Worm (Caenorhabditis elegans): Measurements from ENCODE around the gene coh-4.
A peak's percentile ranks its signal among the peaks of the same experiment; 100 is the strongest.

coh-4 gene

ce11 chrV:4143034-4143433 lies 32.4 kb downstream of the coh-4 start:
- TF ChIP-seq dao-5 (tag; optimal IDR thresholded peaks at IDR 0.05) (no peak), W03F9.2 (tag; optimal IDR thresholded peaks at IDR 0.05) (peak; percentile 66)

- TF ChIP-seq him-1 (tag; optimal IDR thresholded peaks at IDR 0.05) (no peak), dao-5 (tag; optimal IDR thresholded peaks at IDR 0.05) (no peak), W03F9.2 (tag; optimal IDR thresholded peaks at IDR 0.05) (no peak)
Observed at ce11 chrV:4138688-4139087, 36.8 kb downstream of the coh-4 start, which contains the start of gene lgc-29. Gene lgc-29, plus strand, starts transcription at chrV:4138988.

- TF ChIP-seq W03F9.2 (tag; optimal IDR thresholded peaks at IDR 0.05) = no peak
- no peak for TF ChIP-seq him-1 (tag; optimal IDR thresholded peaks at IDR 0.05)
- no peak for TF ChIP-seq dao-5 (tag; optimal IDR thresholded peaks at IDR 0.05)
Observed at ce11 chrV:4134728-4135127, 40.7 kb downstream of the coh-4 start, which contains the start of gene lgc-1. Gene lgc-1, plus strand, starts transcription at chrV:4135028.

ce11 chrV:4131471-4131939 lies 43.9 kb downstream of the coh-4 start, which contains the start of gene nhr-57:
Gene nhr-57, plus strand, starts transcription at chrV:4131889.
- no peak for TF ChIP-seq W03F9.2 (tag; optimal IDR thresholded peaks at IDR 0.05)
- no peak for TF ChIP-seq dao-5 (tag; optimal IDR thresholded peaks at IDR 0.05)
- no peak for TF ChIP-seq him-1 (tag; optimal IDR thresholded peaks at IDR 0.05)

- TF ChIP-seq dao-5 (tag; optimal IDR thresholded peaks at IDR 0.05) (no peak), W03F9.2 (tag; optimal IDR thresholded peaks at IDR 0.05) (no peak), him-1 (tag; optimal IDR thresholded peaks at IDR 0.05) (no peak)
Observed at ce11 chrV:4129604-4130003, 45.8 kb downstream of the coh-4 start, which contains the start of gene phat-4. Gene phat-4, plus strand, starts transcription at chrV:4129904.

ce11 chrV:4127435-4127834 lies 48.0 kb downstream of the coh-4 start, which contains the start of gene T05B4.13:
Gene T05B4.13, minus strand, starts transcription at chrV:4127535.
- TF ChIP-seq W03F9.2 (tag; optimal IDR thresholded peaks at IDR 0.05) (no peak), dao-5 (tag; optimal IDR thresholded peaks at IDR 0.05) (no peak), him-1 (tag; optimal IDR thresholded peaks at IDR 0.05) (no peak)

DNA sequence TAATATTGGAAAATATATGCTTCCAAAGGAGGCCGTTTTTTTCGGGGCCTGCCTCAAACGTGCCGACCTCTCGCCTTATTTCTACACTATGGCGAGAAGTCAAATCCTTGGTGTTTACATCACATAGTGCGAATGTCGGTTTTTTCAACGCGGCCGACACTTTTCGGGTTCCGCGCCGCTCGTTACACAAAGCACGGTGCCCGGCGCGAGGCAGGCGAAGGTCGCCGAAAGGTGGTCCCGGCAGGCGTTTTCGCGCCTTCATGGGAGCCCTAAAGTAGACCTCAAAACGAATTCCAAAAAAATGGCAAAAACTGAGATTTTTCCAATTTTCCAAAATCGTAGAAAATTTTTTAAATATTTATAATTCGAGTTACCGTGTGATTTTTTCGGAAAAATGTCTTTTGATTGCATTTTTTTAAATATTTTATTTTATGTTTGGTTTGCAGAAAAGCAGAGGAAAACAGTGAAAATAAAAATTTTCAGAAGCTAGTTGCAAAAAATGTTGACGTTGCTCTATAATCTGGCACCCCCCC lies 49.8 kb downstream of the coh-4 start, which contains the start of gene T05B4.12:
Gene T05B4.12, minus strand, starts transcription at position 483 of the 533 bp plus-strand sequence.
- TF ChIP-seq dao-5 (tag; optimal IDR thresholded peaks at IDR 0.05) (no peak), W03F9.2 (tag; optimal IDR thresholded peaks at IDR 0.05) (no peak), him-1 (tag; optimal IDR thresholded peaks at IDR 0.05) (no peak)

- TF ChIP-seq W03F9.2 (tag; optimal IDR thresholded peaks at IDR 0.05) = no peak
- no peak for TF ChIP-seq him-1 (tag; optimal IDR thresholded peaks at IDR 0.05)
- no peak for TF ChIP-seq dao-5 (tag; optimal IDR thresholded peaks at IDR 0.05)
Observed at ce11 chrV:4122415-4122814, 53.0 kb downstream of the coh-4 start, which contains the start of gene phat-5. Gene phat-5, minus strand, starts transcription at chrV:4122515.

ce11 chrV:4120629-4121028 lies 54.8 kb downstream of the coh-4 start, which contains the start of gene T05B4.10:
Gene T05B4.10, minus strand, starts transcription at chrV:4120729.
- TF ChIP-seq W03F9.2 (tag; optimal IDR thresholded peaks at IDR 0.05) (no peak), him-1 (tag; optimal IDR thresholded peaks at IDR 0.05) (no peak), dao-5 (tag; optimal IDR thresholded peaks at IDR 0.05) (no peak)
